Fruit fly (Drosophila melanogaster): ENCODE measurements around the gene CG13066.

DNA sequence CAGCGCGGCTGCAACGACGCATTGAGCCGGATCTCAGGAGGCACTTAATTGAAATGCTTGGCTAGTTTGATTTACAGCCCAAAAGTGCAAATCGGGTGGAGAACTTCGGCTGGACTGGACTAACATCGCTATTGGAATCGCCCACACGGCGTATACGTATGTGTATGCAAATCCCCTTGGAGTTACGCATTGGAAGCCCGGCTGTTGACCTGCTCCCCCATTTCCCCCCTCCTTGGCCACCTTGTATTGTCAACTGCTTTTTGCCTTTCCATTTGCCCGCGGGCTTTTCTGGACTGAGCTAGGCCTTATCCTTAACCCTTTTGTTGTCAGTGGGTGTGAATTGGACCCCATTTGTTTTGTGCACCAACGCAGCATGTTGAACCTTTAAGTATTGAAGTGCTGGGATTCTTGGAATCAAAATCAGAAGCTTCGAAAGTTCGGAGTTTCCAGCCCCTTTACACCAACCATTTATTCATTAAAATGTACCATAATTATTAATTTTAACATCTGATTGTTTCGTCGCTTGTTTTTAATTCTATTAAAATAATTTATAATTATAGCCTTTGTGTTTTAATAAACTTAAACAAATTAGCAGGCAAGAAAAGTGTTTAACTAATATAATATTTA is 2.8 kb downstream of the CG13066 start:
- no peak for TF ChIP-seq CG32264 (GFP tag; optimal IDR thresholded peaks at IDR 0.05)
- no peak for TF ChIP-seq OdsH (GFP tag; optimal IDR thresholded peaks at IDR 0.05)
